Worm (Caenorhabditis elegans) whole organism, early embryonic: ENCODE measurements around the gene abhd-3.1.

Source experiments
- B0310.2 ChIP-seq: sonication (generic microtip); optimal IDR thresholded peaks from 2 replicates; lab custom pipeline; 2016; ENCODE audit warnings: mild to moderate bottlenecking, missing genetic modification characterization, missing compliant biosample characterization
- ama-1 ChIP-seq: fragments of 150-350 bp; optimal IDR thresholded peaks from 2 replicates; lab custom pipeline; 2014
- ets-7 ChIP-seq: sonication (generic microtip); optimal IDR thresholded peaks from 2 replicates; lab custom pipeline; 2016; ENCODE audit warnings: missing genotype, missing genetic modification characterization, missing compliant biosample characterization
- hmbx-1 ChIP-seq: sonication (generic microtip); optimal IDR thresholded peaks from 2 replicates; lab custom pipeline; 2016; ENCODE audit warnings: mild to moderate bottlenecking, missing genetic modification characterization, missing compliant biosample characterization
- hmg-4 ChIP-seq: fragments of 200-800 bp; sonication (Bioruptor generic); optimal IDR thresholded peaks from 2 replicates; lab custom pipeline; 2018; ENCODE audit warnings: mild to moderate bottlenecking, missing genetic modification characterization, missing compliant biosample characterization
- hnd-1 ChIP-seq: sonication (generic microtip); optimal IDR thresholded peaks from 2 replicates; lab custom pipeline; 2016; ENCODE audit warnings: missing genetic modification characterization, missing compliant biosample characterization
- sea-1 ChIP-seq: fragments of 200-800 bp; sonication (Bioruptor generic); conservative IDR thresholded peaks from 2 replicates; pipeline ENCODE4 v1.3.6; 2022; ENCODE audit warnings: missing genetic modification characterization, missing compliant biosample characterization
- tbx-37 ChIP-seq: fragments of 200-800 bp; sonication (Bioruptor generic); conservative IDR thresholded peaks from 2 replicates; pipeline ENCODE4 v1.3.6; 2022; ENCODE audit warnings: missing genetic modification reagents, missing genetic modification characterization, missing compliant biosample characterization
- tra-4 ChIP-seq: sonication (generic microtip); optimal IDR thresholded peaks from 2 replicates; lab custom pipeline; 2017; ENCODE audit warnings: missing genetic modification characterization, missing compliant biosample characterization

DNA sequence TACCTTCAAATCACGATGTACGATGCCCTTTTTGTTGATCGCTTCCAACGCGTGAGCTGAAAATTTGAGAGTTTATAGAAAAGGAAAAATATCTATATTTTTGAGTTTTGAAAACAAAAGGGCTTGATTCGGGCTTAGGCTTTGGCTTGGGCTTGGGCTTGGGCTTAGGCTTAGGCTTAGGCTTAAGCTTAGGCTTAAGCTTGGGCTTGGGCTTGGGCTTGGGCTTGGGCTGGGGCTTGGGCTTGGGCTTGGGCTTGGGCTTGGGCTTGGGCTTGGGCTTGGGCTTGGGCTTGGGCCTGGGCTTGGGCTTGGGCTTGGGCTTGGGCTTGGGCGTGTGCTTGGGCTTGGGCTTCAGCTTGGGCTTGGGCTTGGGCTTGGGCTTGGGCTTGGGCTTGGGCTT is 46.9 kb downstream of the abhd-3.1 start:
- TF ChIP-seq ets-7: no peak
- no peak for TF ChIP-seq tra-4 (tag; lab: Kevin White, UChicago)
- TF ChIP-seq sea-1 (GFP tag; lab: Robert Waterston, UW): no peak
- TF ChIP-seq B0310.2 (tag; lab: Kevin White, UChicago): no peak
- no peak for TF ChIP-seq hmbx-1 (tag; lab: Kevin White, UChicago)
- TF ChIP-seq ama-1 (lab: Kevin White, UChicago): no peak
- no peak for TF ChIP-seq tbx-37
- no peak for TF ChIP-seq hmg-4
- no peak for TF ChIP-seq hnd-1 (tag; lab: Kevin White, UChicago)
